Fruit fly (Drosophila melanogaster) whole organism, prepupa: ENCODE data around the gene Pex7.

Experiments used
- CG11762 ChIP-seq: fragments of 200-800 bp; sonication (Bioruptor generic); optimal IDR thresholded peaks from 3 replicates; lab custom pipeline; 2016; ENCODE audit warnings: missing biosample characterization, missing genetic modification characterization; ENCODE audit not compliant: insufficient read depth
- CG6792 ChIP-seq: fragments of 200-800 bp; sonication (Bioruptor generic); optimal IDR thresholded peaks from 3 replicates; lab custom pipeline; 2016; ENCODE audit warnings: missing biosample characterization, missing genetic modification characterization
- CG6854 ChIP-seq: fragments of 200-800 bp; sonication (Bioruptor generic); optimal IDR thresholded peaks from 2 replicates; lab custom pipeline; 2017; ENCODE audit warnings: missing biosample characterization, mild to moderate bottlenecking, missing genetic modification characterization
- CG7368 ChIP-seq: fragments of 200-800 bp; sonication (Bioruptor generic); optimal IDR thresholded peaks from 3 replicates; lab custom pipeline; 2016; ENCODE audit warnings: missing biosample characterization, missing genetic modification characterization
- Eip93F ChIP-seq: fragments of 200-800 bp; sonication (Bioruptor generic); optimal IDR thresholded peaks from 2 replicates; lab custom pipeline; 2016; ENCODE audit warnings: missing biosample characterization, mild to moderate bottlenecking, missing genetic modification characterization
- Hr39 ChIP-seq: fragments of 200-800 bp; sonication (Bioruptor generic); optimal IDR thresholded peaks from 2 replicates; lab custom pipeline; 2016; ENCODE audit warnings: missing biosample characterization, missing genetic modification characterization
- Sox102F ChIP-seq: fragments of 200-800 bp; sonication (Bioruptor generic); optimal IDR thresholded peaks from 2 replicates; lab custom pipeline; 2016; ENCODE audit warnings: missing biosample characterization, mild to moderate bottlenecking, missing genetic modification characterization
- ss ChIP-seq, 2 experiments: fragments of 200-800 bp; sonication (Bioruptor generic); optimal IDR thresholded peaks; 2 replicates in 1 of 2; 3 replicates in 1 of 2; lab custom pipeline; 2017 to 2018; ENCODE audit warnings: mild to moderate bottlenecking in 2 of 2, missing biosample characterization in 2 of 2, missing genetic modification characterization in 2 of 2, moderate library complexity in 1 of 2

dm6 chr3L:8651876-8652571 is 5.1 kb downstream of the Pex7 start:
- TF ChIP-seq CG7368 (GFP tag; lab: Kevin White, UChicago) = no peak
- TF ChIP-seq CG6854 (GFP tag; lab: Kevin White, UChicago) = no peak
- TF ChIP-seq Eip93F (GFP tag; lab: Kevin White, UChicago) = no peak
- no peak for TF ChIP-seq Hr39 (GFP tag; lab: Kevin White, UChicago)
- no peak for TF ChIP-seq Sox102F (GFP tag; lab: Kevin White, UChicago)
- TF ChIP-seq CG11762 (GFP tag; lab: Kevin White, UChicago) = no peak
- TF ChIP-seq CG6792 = no peak
- TF ChIP-seq ss (GFP tag; optimal IDR thresholded peaks at IDR 0.05; lab: Kevin White, UChicago) = no peak
